Fruit fly (Drosophila melanogaster) whole organism, embryonic: ENCODE results near the gene Arpc5.
A peak's percentile ranks its signal among the peaks of the same experiment; 100 is the strongest.

Source experiments
- Atf-2 ChIP-seq: fragments of 200-800 bp; sonication (Bioruptor generic); optimal IDR thresholded peaks from 2 replicates; lab custom pipeline; 2016; ENCODE audit warnings: missing biosample characterization, missing genetic modification characterization
- CG10267 ChIP-seq: fragments of 200-800 bp; sonication (Bioruptor generic); optimal IDR thresholded peaks from 2 replicates; lab custom pipeline; 2018; ENCODE audit warnings: missing biosample characterization, mild to moderate bottlenecking, missing genetic modification characterization, moderate library complexity
- CG10274 ChIP-seq: fragments of 200-800 bp; sonication (Bioruptor generic); optimal IDR thresholded peaks from 3 replicates; lab custom pipeline; 2017; ENCODE audit warnings: missing biosample characterization, mild to moderate bottlenecking, missing genetic modification characterization
- CG10431 ChIP-seq: fragments of 200-800 bp; sonication (Bioruptor generic); optimal IDR thresholded peaks from 3 replicates; lab custom pipeline; 2018; ENCODE audit warnings: missing biosample characterization, mild to moderate bottlenecking, missing genetic modification characterization
- CG12391 ChIP-seq: fragments of 200-800 bp; sonication (Bioruptor generic); optimal IDR thresholded peaks from 3 replicates; lab custom pipeline; 2018; ENCODE audit warnings: missing biosample characterization, mild to moderate bottlenecking, missing genetic modification characterization, moderate library complexity
- CG12659 ChIP-seq: fragments of 200-800 bp; sonication (Bioruptor generic); optimal IDR thresholded peaks from 3 replicates; lab custom pipeline; 2017; ENCODE audit warnings: mild to moderate bottlenecking, missing biosample characterization, missing genetic modification reagents, missing genetic modification characterization
- CG14710 ChIP-seq: fragments of 200-800 bp; sonication (Bioruptor generic); optimal IDR thresholded peaks from 3 replicates; lab custom pipeline; 2019; ENCODE audit warnings: missing biosample characterization, mild to moderate bottlenecking, missing genetic modification characterization, moderate library complexity
- CG17186 ChIP-seq: fragments of 200-800 bp; sonication (Bioruptor generic); optimal IDR thresholded peaks from 3 replicates; lab custom pipeline; 2017; ENCODE audit warnings: missing biosample characterization, missing genetic modification reagents, missing genetic modification characterization
- CG17612 ChIP-seq: fragments of 200-800 bp; sonication (Bioruptor generic); IDR thresholded peaks from 2 replicates; pipeline ENCODE4 v1.3.6; 2022; ENCODE audit warnings: missing biosample characterization, missing genetic modification characterization
- CG17829 ChIP-seq: fragments of 200-800 bp; optimal IDR thresholded peaks from 2 replicates; lab custom pipeline; 2019; ENCODE audit warnings: missing biosample characterization, mild to moderate bottlenecking, missing genetic modification characterization, moderate library complexity
- CG18011 ChIP-seq: fragments of 200-800 bp; sonication (Bioruptor generic); optimal IDR thresholded peaks from 2 replicates; lab custom pipeline; 2017; ENCODE audit warnings: missing biosample characterization, missing genetic modification characterization, mild to moderate bottlenecking, moderate library complexity, missing genotype
- CG18262 ChIP-seq: fragments of 200-800 bp; optimal IDR thresholded peaks from 3 replicates; lab custom pipeline; 2019; ENCODE audit warnings: missing biosample characterization, mild to moderate bottlenecking, missing genetic modification characterization, moderate library complexity
- CG30020 ChIP-seq: fragments of 200-800 bp; optimal IDR thresholded peaks from 2 replicates; lab custom pipeline; 2019; ENCODE audit warnings: missing biosample characterization, mild to moderate bottlenecking, missing genetic modification characterization, moderate library complexity
- CG3847 ChIP-seq: fragments of 200-800 bp; sonication (Bioruptor generic); IDR thresholded peaks from 2 replicates; pipeline ENCODE4 v1.3.6; 2022; ENCODE audit warnings: missing biosample characterization, missing genetic modification characterization
- CG4424 ChIP-seq: fragments of 200-800 bp; sonication (Bioruptor generic); optimal IDR thresholded peaks from 3 replicates; lab custom pipeline; 2016; ENCODE audit warnings: missing biosample characterization, missing genetic modification characterization
- CG8290 ChIP-seq, 3 experiments: fragments of 200-800 bp; sonication (Bioruptor generic); optimal IDR thresholded peaks; 2 replicates each; lab custom pipeline; 2016 to 2019; ENCODE audit warnings: missing biosample characterization in 3 of 3, missing genetic modification characterization in 3 of 3, mild to moderate bottlenecking in 2 of 3, moderate library complexity in 1 of 3
- CG8944 ChIP-seq: fragments of 200-800 bp; sonication (Bioruptor generic); optimal IDR thresholded peaks from 3 replicates; lab custom pipeline; 2016; ENCODE audit warnings: missing biosample characterization, missing genetic modification characterization
- CG9797 ChIP-seq: fragments of 200-800 bp; sonication (Bioruptor generic); optimal IDR thresholded peaks from 3 replicates; lab custom pipeline; 2018; ENCODE audit warnings: missing biosample characterization, mild to moderate bottlenecking, missing genetic modification characterization
- CoRest ChIP-seq: fragments of 200-800 bp; sonication (Bioruptor generic); optimal IDR thresholded peaks from 3 replicates; lab custom pipeline; 2018; ENCODE audit warnings: missing biosample characterization, mild to moderate bottlenecking, missing genetic modification characterization, moderate library complexity
- Doc3 ChIP-seq: fragments of 200-800 bp; sonication (Bioruptor generic); IDR thresholded peaks from 3 replicates; pipeline ENCODE4 v1.3.6; 2022; ENCODE audit warnings: missing biosample characterization, missing genetic modification characterization; ENCODE audit not compliant: partially characterized antibody
- Elba2 ChIP-seq: fragments of 200-800 bp; sonication (Bioruptor generic); optimal IDR thresholded peaks from 3 replicates; lab custom pipeline; 2016; ENCODE audit warnings: missing biosample characterization, missing genetic modification characterization
- Ets97D ChIP-seq: fragments of 200-800 bp; sonication (Bioruptor generic); optimal IDR thresholded peaks from 3 replicates; lab custom pipeline; 2016; ENCODE audit warnings: missing biosample characterization, missing genetic modification characterization
- HLH54F ChIP-seq: fragments of 200-800 bp; sonication (Bioruptor generic); optimal IDR thresholded peaks from 3 replicates; lab custom pipeline; 2016; ENCODE audit warnings: missing biosample characterization, missing genetic modification characterization
- Hsf ChIP-seq: fragments of 200-800 bp; sonication (Bioruptor generic); optimal IDR thresholded peaks from 3 replicates; lab custom pipeline; 2016; ENCODE audit warnings: missing biosample characterization, missing genetic modification characterization
- MBD-R2 ChIP-seq: fragments of 200-800 bp; sonication (Bioruptor generic); IDR thresholded peaks from 2 replicates; pipeline ENCODE4 v1.3.6; 2022; ENCODE audit warnings: missing biosample characterization, missing genetic modification characterization
- NFAT ChIP-seq: fragments of 200-800 bp; sonication (Bioruptor generic); IDR thresholded peaks from 2 replicates; pipeline ENCODE4 v1.3.6; 2022; ENCODE audit warnings: missing biosample characterization, missing genetic modification characterization
- Oli ChIP-seq: fragments of 200-800 bp; sonication (Bioruptor generic); optimal IDR thresholded peaks from 2 replicates; lab custom pipeline; 2018; ENCODE audit warnings: missing biosample characterization, mild to moderate bottlenecking, missing genetic modification characterization, moderate library complexity
- Pdp1 ChIP-seq, 2 experiments: fragments of 200-800 bp; sonication (Bioruptor generic); optimal IDR thresholded peaks; 3 replicates each; lab custom pipeline; 2016; ENCODE audit warnings: missing biosample characterization in 2 of 2, missing genetic modification characterization in 2 of 2, mild to moderate bottlenecking in 1 of 2, moderate library complexity in 1 of 2
- Sin3A ChIP-seq: fragments of >200 bp; optimal IDR thresholded peaks from 2 replicates; lab custom pipeline; 2018
- Stat92E ChIP-seq, 3 experiments: fragments of >200 bp in 2 of 3; fragments of 200-800 bp in 1 of 3; sonication (Bioruptor generic) in 1 of 3; optimal IDR thresholded peaks; 2 replicates each; lab custom pipeline; 2017 to 2019; ENCODE audit warnings: missing biosample characterization in 3 of 3, missing genetic modification characterization in 3 of 3, mild to moderate bottlenecking in 1 of 3, moderate library complexity in 1 of 3
- YL-1 ChIP-seq: fragments of 200-800 bp; sonication (Bioruptor generic); optimal IDR thresholded peaks from 3 replicates; lab custom pipeline; 2017; ENCODE audit warnings: missing biosample characterization, mild to moderate bottlenecking, missing genetic modification characterization
- bab2 ChIP-seq: fragments of 200-800 bp; sonication (Bioruptor generic); optimal IDR thresholded peaks from 2 replicates; lab custom pipeline; 2016; ENCODE audit warnings: missing biosample characterization, missing genetic modification characterization
- dmrt11E ChIP-seq: fragments of 200-800 bp; sonication (Bioruptor generic); optimal IDR thresholded peaks from 3 replicates; lab custom pipeline; 2018; ENCODE audit warnings: missing biosample characterization, mild to moderate bottlenecking, missing genetic modification characterization, moderate library complexity
- dysf ChIP-seq: fragments of 200-800 bp; sonication (Bioruptor generic); IDR thresholded peaks from 3 replicates; pipeline ENCODE4 v1.3.6; 2022; ENCODE audit warnings: missing biosample characterization, missing genetic modification characterization
- hkb ChIP-seq, 2 experiments: fragments of 200-800 bp in 1 of 2; fragments of >200 bp in 1 of 2; sonication (Bioruptor generic) in 1 of 2; IDR thresholded peaks in 1 of 2; optimal IDR thresholded peaks in 1 of 2; 2 replicates each; pipeline versions ENCODE4 v1.3.6 to Lab custom; 2017 to 2022; ENCODE audit warnings: missing biosample characterization in 1 of 2, missing genetic modification characterization in 1 of 2
- insv ChIP-seq, 2 experiments: fragments of 200-800 bp; sonication (Bioruptor generic); optimal IDR thresholded peaks; 3 replicates each; lab custom pipeline; 2016 to 2018; ENCODE audit warnings: missing biosample characterization in 2 of 2, missing genetic modification characterization in 2 of 2
- kay ChIP-seq: fragments of 200-800 bp; sonication (Bioruptor generic); optimal IDR thresholded peaks from 2 replicates; lab custom pipeline; 2016; ENCODE audit warnings: missing biosample characterization, missing genetic modification characterization
- lola ChIP-seq, 3 experiments: fragments of >200 bp in 2 of 3; fragments of 200-800 bp in 1 of 3; sonication (Bioruptor generic) in 1 of 3; optimal IDR thresholded peaks; 2 replicates each; lab custom pipeline; 2017 to 2019; ENCODE audit warnings: missing biosample characterization in 3 of 3, missing genetic modification characterization in 3 of 3, mild to moderate bottlenecking in 1 of 3, moderate library complexity in 1 of 3
- nerfin-1 ChIP-seq: fragments of 200-800 bp; sonication (Bioruptor generic); optimal IDR thresholded peaks from 3 replicates; lab custom pipeline; 2019; ENCODE audit warnings: missing biosample characterization, mild to moderate bottlenecking, missing genetic modification characterization, moderate library complexity
- nmo ChIP-seq: fragments of 200-800 bp; sonication (Bioruptor generic); optimal IDR thresholded peaks from 2 replicates; lab custom pipeline; 2018; ENCODE audit warnings: missing biosample characterization, mild to moderate bottlenecking, missing genetic modification characterization, moderate library complexity
- onecut ChIP-seq: fragments of 200-800 bp; sonication (Bioruptor generic); IDR thresholded peaks from 2 replicates; pipeline ENCODE4 v1.3.6; 2022; ENCODE audit warnings: missing biosample characterization, missing genetic modification characterization
- phol ChIP-seq: fragments of 200-800 bp; sonication (Bioruptor generic); optimal IDR thresholded peaks from 3 replicates; lab custom pipeline; 2018; ENCODE audit warnings: missing biosample characterization, mild to moderate bottlenecking, missing genetic modification characterization, moderate library complexity
- ro ChIP-seq: fragments of 200-800 bp; sonication (Bioruptor generic); IDR thresholded peaks from 2 replicates; pipeline ENCODE4 v1.3.6; 2022; ENCODE audit warnings: missing biosample characterization, missing genetic modification characterization
- row ChIP-seq: fragments of 200-800 bp; sonication (Bioruptor generic); IDR thresholded peaks from 3 replicates; pipeline ENCODE4 v1.3.6; 2022; ENCODE audit warnings: missing biosample characterization, missing genetic modification characterization
- shn ChIP-seq: fragments of 200-800 bp; sonication (Bioruptor generic); optimal IDR thresholded peaks from 3 replicates; lab custom pipeline; 2016; ENCODE audit warnings: missing biosample characterization, missing genetic modification characterization
- twi ChIP-seq: fragments of 200-800 bp; optimal IDR thresholded peaks from 2 replicates; lab custom pipeline; 2019; ENCODE audit warnings: missing biosample characterization, mild to moderate bottlenecking, missing genetic modification characterization, moderate library complexity
- zen ChIP-seq: fragments of 200-800 bp; sonication (Bioruptor generic); optimal IDR thresholded peaks from 3 replicates; lab custom pipeline; 2018; ENCODE audit warnings: missing biosample characterization, mild to moderate bottlenecking, missing genetic modification characterization, moderate library complexity
- zfh2 ChIP-seq: fragments of 200-800 bp; sonication (Bioruptor generic); optimal IDR thresholded peaks from 2 replicates; lab custom pipeline; 2016; ENCODE audit warnings: missing biosample characterization, missing genetic modification characterization

Arpc5 gene

dm6 chr2L:2579669-2580351 is at the start of gene Arpc5, which contains the start of gene ND-B17.2:
Gene Arpc5, plus strand, starts transcription at chr2L:2580292.
Gene ND-B17.2, minus strand, starts transcription at chr2L:2580172.
- TF ChIP-seq Sin3A (lab: Kevin White, UChicago) (peak; percentile 88), zen (tag; lab: Kevin White, UChicago) (peak; percentile 39), CG3847 (GFP tag; lab: Robert Waterston, UW) (peak; percentile 46), CG12659 (GFP tag; lab: Kevin White, UChicago) (peak; percentile 52), ro (GFP tag; lab: Robert Waterston, UW) (no peak), nerfin-1 (tag; lab: Kevin White, UChicago) (peak; percentile 42), dmrt11E (tag; lab: Kevin White, UChicago) (peak; percentile 16), CoRest (tag; lab: Kevin White, UChicago) (peak; percentile 42), YL-1 (peak; percentile 73), onecut (GFP tag; lab: Robert Waterston, UW) (no peak), CG10274 (GFP tag; lab: Kevin White, UChicago) (no peak), CG14710 (tag; lab: Kevin White, UChicago) (peak; percentile 61), phol (peak; percentile 51), Ets97D (GFP tag; lab: Kevin White, UChicago) (peak; percentile 46), row (GFP tag; lab: Robert Waterston, UW) (peak; percentile 75), CG9797 (GFP tag; lab: Kevin White, UChicago) (peak; percentile 93), CG10267 (peak; percentile 60), CG30020 (tag; lab: Kevin White, UChicago) (peak; percentile 38), Elba2 (GFP tag; lab: Kevin White, UChicago) (peak; percentile 83), CG17186 (GFP tag; lab: Kevin White, UChicago) (peak; percentile 70), zfh2 (GFP tag; lab: Kevin White, UChicago) (peak; percentile 13), CG8290 (GFP tag; optimal IDR thresholded peaks at IDR 0.05; lab: Kevin White, UChicago) (peak; percentile 54), CG8290 (tag; optimal IDR thresholded peaks at IDR 0.05; lab: Kevin White, UChicago) (no peak), MBD-R2 (peak; percentile 89), nmo (GFP tag; lab: Kevin White, UChicago) (peak; percentile 56), HLH54F (GFP tag; lab: Kevin White, UChicago) (peak; percentile 17), Doc3 (no peak), CG12391 (tag; lab: Kevin White, UChicago) (peak; percentile 49), Atf-2 (peak; percentile 8), Hsf (GFP tag; lab: Kevin White, UChicago) (peak; percentile 16), CG4424 (GFP tag; lab: Kevin White, UChicago) (peak; percentile 18), Stat92E (GFP tag; optimal IDR thresholded peaks at IDR 0.05; lab: Kevin White, UChicago) (peak in 1 of 3 experiments; percentile 22), CG17612 (GFP tag; lab: Robert Waterston, UW) (no peak), NFAT (no peak), bab2 (GFP tag; lab: Kevin White, UChicago) (peak; percentile 17), kay (peak; percentile 73), shn (peak; percentile 31), insv (GFP tag; optimal IDR thresholded peaks at IDR 0.05; lab: Kevin White, UChicago) (peak in 1 of 2 experiments; percentile 75), lola (GFP tag; optimal IDR thresholded peaks at IDR 0.05; lab: Kevin White, UChicago) (peak in 1 of 3 experiments; percentile 23), CG18011 (GFP tag; lab: Kevin White, UChicago) (peak; percentile 26), Oli (no peak), twi (tag; lab: Kevin White, UChicago) (peak; percentile 76), hkb (optimal IDR thresholded peaks at IDR 0.05; lab: Kevin White, UChicago) (peak; percentile 33), hkb (GFP tag; IDR thresholded peaks at IDR 0.05; lab: Robert Waterston, UW) (no peak), dysf (GFP tag; lab: Robert Waterston, UW) (no peak), CG8944 (GFP tag; lab: Kevin White, UChicago) (no peak), Pdp1 (GFP tag; optimal IDR thresholded peaks at IDR 0.05; lab: Kevin White, UChicago) (peak in 1 of 2 experiments; percentile 91), CG18262 (peak; percentile 29), CG10431 (GFP tag; lab: Kevin White, UChicago) (no peak), CG17829 (tag; lab: Kevin White, UChicago) (peak; percentile 49)
